Worm (Caenorhabditis elegans): ENCODE data around the gene F17H10.1.

Gene F17H10.1

ce11 chrX:13144975-13145618 lies 40.1 kb downstream of the F17H10.1 start (continued):
- no peak for TF ChIP-seq F33H1.4 (GFP tag; IDR thresholded peaks at IDR 0.05)
- TF ChIP-seq ets-4 (GFP tag; optimal IDR thresholded peaks at IDR 0.05): peak; percentile 95
- TF ChIP-seq B0019.2 (GFP tag; conservative IDR thresholded peaks at IDR 0.05): no peak
- peak; percentile 90 for TF ChIP-seq sea-2 (GFP tag; IDR thresholded peaks at IDR 0.05)
- TF ChIP-seq efl-1 (GFP tag; optimal IDR thresholded peaks at IDR 0.05): no peak
- no peak for TF ChIP-seq Y79H2A.3 (GFP tag; conservative IDR thresholded peaks at IDR 0.05)
- TF ChIP-seq K12H6.12 (tag; optimal IDR thresholded peaks at IDR 0.05): peak; percentile 93
- peak; percentile 43 for TF ChIP-seq F10E7.11 (tag; optimal IDR thresholded peaks at IDR 0.05)
- TF ChIP-seq B0336.3 (GFP tag; IDR thresholded peaks at IDR 0.05): peak; percentile 94
- no peak; the same call in 1 of the 2 replicates for TF ChIP-seq ztf-6 (GFP tag; IDR thresholded peaks at IDR 0.05)
- peak; percentile 30 for TF ChIP-seq F57A8.1 (GFP tag; optimal IDR thresholded peaks at IDR 0.05)
- TF ChIP-seq tlf-1 (GFP tag; optimal IDR thresholded peaks at IDR 0.05): peak; percentile 89
- peak; percentile 94 for TF ChIP-seq nfyb-1 (GFP tag; IDR thresholded peaks at IDR 0.05)
- TF ChIP-seq lsy-27 (tag; optimal IDR thresholded peaks at IDR 0.05; ENCODE audit: borderline replicate concordance, insufficient read depth): no peak
- no peak for TF ChIP-seq F55B11.4 (tag; optimal IDR thresholded peaks at IDR 0.05; ENCODE audit: borderline replicate concordance, insufficient read depth)
- peak; percentile 75 for TF ChIP-seq rcor-1 (GFP tag; IDR thresholded peaks at IDR 0.05)
- TF ChIP-seq mxl-1 (tag; optimal IDR thresholded peaks at IDR 0.05): peak; percentile 8
- peak; percentile 44 for TF ChIP-seq die-1 (tag; optimal IDR thresholded peaks at IDR 0.05)
- no peak for TF ChIP-seq attf-6 (GFP tag; IDR thresholded peaks at IDR 0.05)
- TF ChIP-seq sptf-2 (GFP tag; optimal IDR thresholded peaks at IDR 0.05): no peak
- TF ChIP-seq xnd-1 (tag; optimal IDR thresholded peaks at IDR 0.05): no peak
- TF ChIP-seq aptf-2 (GFP tag; conservative IDR thresholded peaks at IDR 0.05): peak; percentile 43; the same call in 1 of the 2 replicates
- TF ChIP-seq hmg-20 (GFP tag; IDR thresholded peaks at IDR 0.05): no peak
- peak in 1 of 3 experiments; percentile 54 for TF ChIP-seq lin-35 (GFP tag; optimal IDR thresholded peaks at IDR 0.05)
- TF ChIP-seq sdz-38 (tag; optimal IDR thresholded peaks at IDR 0.05): peak; percentile 32
- TF ChIP-seq him-1 (tag; optimal IDR thresholded peaks at IDR 0.05): no peak
- no peak for TF ChIP-seq F57C9.4 (tag; optimal IDR thresholded peaks at IDR 0.05)
- no peak for TF ChIP-seq lsl-1 (GFP tag; optimal IDR thresholded peaks at IDR 0.05)
- TF ChIP-seq hlh-12 (tag; optimal IDR thresholded peaks at IDR 0.05): no peak
- no peak for TF ChIP-seq pha-4 (tag; optimal IDR thresholded peaks at IDR 0.05)
- TF ChIP-seq snpc-4 (GFP tag; optimal IDR thresholded peaks at IDR 0.05): peak; percentile 18
- peak; percentile 47 to 81 (median 72) for TF ChIP-seq snpc-4 (tag; optimal IDR thresholded peaks at IDR 0.05)
- no peak for TF ChIP-seq lag-1 (GFP tag; IDR thresholded peaks at IDR 0.05)
- TF ChIP-seq nhr-27 (tag; optimal IDR thresholded peaks at IDR 0.05): peak; percentile 77
- TF ChIP-seq snpc-3.4 (tag; optimal IDR thresholded peaks at IDR 0.05): no peak
- peak; percentile 89 for TF ChIP-seq hmg-1.2 (GFP tag; IDR thresholded peaks at IDR 0.05)
- TF ChIP-seq zfh-2 (GFP tag; conservative IDR thresholded peaks at IDR 0.05): peak; percentile 99
- peak; percentile 92 for TF ChIP-seq dox-1 (GFP tag; IDR thresholded peaks at IDR 0.05)
- TF ChIP-seq F22D6.2 (tag; optimal IDR thresholded peaks at IDR 0.05): peak; percentile 71
- no peak for TF ChIP-seq ztf-28 (GFP tag; IDR thresholded peaks at IDR 0.05)
- 0 out of 2 replicates have a peak, but pooled peaks have one; percentile 10 for TF ChIP-seq ceh-100 (GFP tag; IDR thresholded peaks at IDR 0.05)
- peak; percentile 69 for TF ChIP-seq tbp1 (GFP tag; optimal IDR thresholded peaks at IDR 0.05)
- no peak for TF ChIP-seq bed-2 (GFP tag; IDR thresholded peaks at IDR 0.05)
- peak; percentile 77 for TF ChIP-seq athp-1 (tag; optimal IDR thresholded peaks at IDR 0.05)
- peak; percentile 67; the same call in 1 of the 2 replicates for TF ChIP-seq Y67H2A.10 (GFP tag; conservative IDR thresholded peaks at IDR 0.05)
- no peak for TF ChIP-seq madf-8 (GFP tag; conservative IDR thresholded peaks at IDR 0.05)
- peak; percentile 83 for TF ChIP-seq nhr-90 (tag; optimal IDR thresholded peaks at IDR 0.05)
- no peak for TF ChIP-seq fkh-3 (tag; optimal IDR thresholded peaks at IDR 0.05)

All from whole organism, young adult.